Fruit fly (Drosophila melanogaster) whole organism, wandering third instar larva: ENCODE results near the gene Pop5.

ENCODE experiments used
- Abd-B ChIP-seq: fragments of >200 bp; optimal IDR thresholded peaks from 2 replicates; lab custom pipeline; 2017; ENCODE audit warnings: missing biosample characterization, missing genetic modification characterization
- CG32264 ChIP-seq: fragments of 200-800 bp; sonication (Bioruptor generic); optimal IDR thresholded peaks from 2 replicates; lab custom pipeline; 2016; ENCODE audit warnings: missing biosample characterization, missing genetic modification characterization
- CG9705 ChIP-seq: fragments of 200-800 bp; sonication (Bioruptor generic); optimal IDR thresholded peaks from 2 replicates; lab custom pipeline; 2018; ENCODE audit warnings: missing biosample characterization, mild to moderate bottlenecking, missing genetic modification characterization
- CrebA ChIP-seq: fragments of 200-800 bp; sonication (Bioruptor generic); optimal IDR thresholded peaks from 2 replicates; lab custom pipeline; 2016; ENCODE audit warnings: missing biosample characterization, mild to moderate bottlenecking, missing genetic modification characterization, borderline replicate concordance
- Dfd ChIP-seq: fragments of >200 bp; optimal IDR thresholded peaks from 2 replicates; lab custom pipeline; 2017; ENCODE audit warnings: missing biosample characterization, missing genetic modification characterization
- Dif ChIP-seq: fragments of 200-275, 200-300 bp; sonication (Bioruptor generic); optimal IDR thresholded peaks from 2 replicates; lab custom pipeline; 2018; ENCODE audit warnings: missing biosample characterization, missing genetic modification characterization; ENCODE audit not compliant: partially characterized antibody
- GATAd ChIP-seq: sonication (Bioruptor generic); optimal IDR thresholded peaks from 2 replicates; lab custom pipeline; 2016; ENCODE audit warnings: missing biosample characterization, missing genetic modification characterization
- HLH106 ChIP-seq: fragments of 200-800 bp; optimal IDR thresholded peaks from 3 replicates; lab custom pipeline; 2019; ENCODE audit warnings: missing biosample characterization, mild to moderate bottlenecking, missing genetic modification characterization, moderate library complexity
- Hnf4 ChIP-seq: fragments of 200-800 bp; sonication (Bioruptor generic); optimal IDR thresholded peaks from 2 replicates; lab custom pipeline; 2016; ENCODE audit warnings: missing biosample characterization, mild to moderate bottlenecking, missing genetic modification characterization
- Myc ChIP-seq: fragments of >200 bp; optimal IDR thresholded peaks from 2 replicates; lab custom pipeline; 2017
- N ChIP-seq: fragments of >200 bp; optimal IDR thresholded peaks from 2 replicates; lab custom pipeline; 2018; ENCODE audit warnings: missing biosample characterization, missing external identifiers, missing genetic modification characterization
- Sp1 ChIP-seq: fragments of 200-800 bp; sonication (Bioruptor generic); optimal IDR thresholded peaks from 3 replicates; lab custom pipeline; 2019; ENCODE audit warnings: missing biosample characterization, mild to moderate bottlenecking, missing genetic modification characterization, moderate library complexity
- Vsx2 ChIP-seq: fragments of 200-300, 225-300 bp; sonication (Bioruptor generic); optimal IDR thresholded peaks from 2 replicates; lab custom pipeline; 2018; ENCODE audit warnings: missing biosample characterization, missing genetic modification characterization; ENCODE audit not compliant: partially characterized antibody
- br ChIP-seq: fragments of 200-800 bp; sonication (Bioruptor generic); optimal IDR thresholded peaks from 2 replicates; lab custom pipeline; 2016; ENCODE audit warnings: missing biosample characterization, missing genetic modification characterization
- brk ChIP-seq: fragments of 200-800 bp; sonication (Bioruptor generic); optimal IDR thresholded peaks from 2 replicates; lab custom pipeline; 2016; ENCODE audit warnings: missing biosample characterization, mild to moderate bottlenecking, missing genetic modification characterization
- dl ChIP-seq, 2 experiments: fragments of 175-275, 200-275 bp in 1 of 2; fragments of 200-275 bp in 1 of 2; sonication (Bioruptor generic); optimal IDR thresholded peaks; lab custom pipeline; 2018; ENCODE audit warnings: mild to moderate bottlenecking in 2 of 2, missing biosample characterization in 2 of 2, missing genetic modification characterization in 2 of 2, moderate library complexity in 2 of 2; ENCODE audit not compliant: partially characterized antibody in 2 of 2, insufficient read depth in 1 of 2
- dmrt93B ChIP-seq: fragments of 200-800 bp; sonication (Bioruptor generic); optimal IDR thresholded peaks from 2 replicates; lab custom pipeline; 2018; ENCODE audit warnings: missing biosample characterization, mild to moderate bottlenecking, missing genetic modification characterization
- dsf ChIP-seq: sonication (Bioruptor generic); optimal IDR thresholded peaks from 2 replicates; lab custom pipeline; 2016; ENCODE audit warnings: missing biosample characterization, missing genetic modification characterization, borderline replicate concordance
- ey ChIP-seq: fragments of 200-800 bp; sonication (Bioruptor generic); optimal IDR thresholded peaks from 2 replicates; lab custom pipeline; 2016; ENCODE audit warnings: missing biosample characterization, missing genetic modification characterization
- foxo ChIP-seq, 2 experiments: fragments of 200-800 bp; sonication (Bioruptor generic); optimal IDR thresholded peaks; 2 replicates in 1 of 2; 3 replicates in 1 of 2; lab custom pipeline; 2016 to 2017; ENCODE audit warnings: missing biosample characterization in 2 of 2, missing genetic modification characterization in 2 of 2
- fru ChIP-seq: fragments of 200-800 bp; sonication (Bioruptor generic); optimal IDR thresholded peaks from 3 replicates; lab custom pipeline; 2016; ENCODE audit warnings: missing biosample characterization, mild to moderate bottlenecking, missing genetic modification characterization
- h ChIP-seq: fragments of 200-800 bp; sonication (Bioruptor generic); optimal IDR thresholded peaks from 3 replicates; lab custom pipeline; 2016; ENCODE audit warnings: missing biosample characterization, mild to moderate bottlenecking, missing genetic modification characterization
- lola ChIP-seq: fragments of >200 bp; optimal IDR thresholded peaks from 2 replicates; lab custom pipeline; 2017; ENCODE audit warnings: missing biosample characterization, missing genetic modification characterization
- pan ChIP-seq: fragments of >200 bp; optimal IDR thresholded peaks from 2 replicates; lab custom pipeline; 2017
- rgr ChIP-seq: fragments of 200-800 bp; sonication (Bioruptor generic); optimal IDR thresholded peaks from 3 replicates; lab custom pipeline; 2016; ENCODE audit warnings: missing biosample characterization, mild to moderate bottlenecking, missing genetic modification characterization
- sage ChIP-seq: fragments of 200-800 bp; sonication (Bioruptor generic); optimal IDR thresholded peaks from 2 replicates; lab custom pipeline; 2016; ENCODE audit warnings: missing biosample characterization, mild to moderate bottlenecking, missing genetic modification characterization
- sv ChIP-seq: fragments of 200-800 bp; sonication (Bioruptor generic); optimal IDR thresholded peaks from 3 replicates; lab custom pipeline; 2016; ENCODE audit warnings: missing biosample characterization, missing genetic modification characterization
- tai ChIP-seq: sonication (Bioruptor generic); optimal IDR thresholded peaks from 2 replicates; lab custom pipeline; 2016; ENCODE audit warnings: missing biosample characterization, missing genetic modification characterization
- usp ChIP-seq: fragments of >200 bp; optimal IDR thresholded peaks from 2 replicates; lab custom pipeline; 2017; ENCODE audit warnings: missing biosample characterization, missing genetic modification characterization
- woc ChIP-seq: sonication (Bioruptor generic); optimal IDR thresholded peaks from 2 replicates; lab custom pipeline; 2016; ENCODE audit warnings: missing biosample characterization, mild to moderate bottlenecking, missing genetic modification characterization

Pop5 gene

DNA sequence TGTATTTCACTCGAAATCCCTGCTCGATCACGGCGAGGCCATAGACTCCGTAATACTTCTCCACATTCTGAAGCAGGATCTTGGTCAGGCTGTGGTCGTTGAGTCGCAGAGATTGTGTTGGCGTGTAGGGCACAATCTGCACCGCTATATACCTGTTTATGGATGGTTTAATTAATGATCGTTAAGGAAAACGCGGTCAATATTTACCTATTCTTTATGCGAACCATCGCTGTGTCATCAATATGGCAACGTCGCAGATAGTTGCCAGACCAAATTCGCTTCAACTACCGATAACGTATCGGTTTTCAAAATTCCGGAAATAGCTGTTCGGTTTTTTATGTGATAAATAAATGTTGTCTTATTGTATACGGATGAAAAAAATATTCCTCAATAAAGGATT lies at the start of gene Pop5:
Gene Pop5 (minus strand): TSS at position 240 of the 400 bp plus-strand sequence.
- peak; percentile 36 for TF ChIP-seq CG9705 (GFP tag; lab: Kevin White, UChicago)
- peak; percentile 24 for TF ChIP-seq HLH106 (tag; lab: Kevin White, UChicago)
- no peak for TF ChIP-seq woc

DNA sequence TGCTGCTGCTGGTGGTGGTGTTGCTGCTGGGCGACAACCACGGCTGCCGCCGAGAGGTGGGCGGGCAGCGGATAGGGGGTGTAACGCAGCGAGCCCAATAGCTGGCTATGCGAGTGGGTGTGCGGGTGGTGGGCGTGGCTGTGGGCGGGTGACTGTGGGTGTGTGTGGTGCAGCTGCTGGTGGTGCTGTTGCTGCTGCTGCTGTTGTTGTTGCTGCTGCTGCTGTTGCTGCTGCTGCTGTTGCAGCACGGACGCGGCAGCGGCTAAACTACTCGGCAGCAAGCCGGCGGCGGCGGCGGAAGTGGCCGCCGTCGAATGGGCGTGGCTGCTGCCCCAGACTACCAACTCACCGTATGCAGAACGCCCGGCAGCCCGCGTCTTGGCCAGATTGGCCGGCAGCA lies 32.4 kb upstream of the Pop5 start:
- TF ChIP-seq woc (no peak), Dfd (peak; percentile 95)

DNA sequence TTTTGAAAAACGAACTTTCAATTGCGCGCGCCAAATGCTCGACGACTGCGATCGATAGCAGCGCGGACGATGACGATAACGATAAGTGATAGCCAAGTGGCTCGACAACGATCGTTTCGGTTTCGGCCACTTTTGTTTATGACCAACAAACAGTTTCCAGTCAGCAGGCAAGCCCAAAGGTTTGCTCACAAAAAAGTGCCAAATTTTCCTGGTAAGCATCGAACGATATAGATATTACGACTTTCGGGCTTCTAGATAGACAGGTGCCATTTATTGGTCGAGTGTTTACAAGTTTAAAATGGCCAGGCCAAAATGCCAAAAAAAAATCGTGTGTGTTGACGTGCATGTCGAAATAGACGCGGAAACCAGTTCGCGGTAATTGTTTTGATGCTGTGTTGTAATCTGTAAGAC lies 10.6 kb upstream of the Pop5 start, which contains the start of gene CG7724:
Gene CG7724 (plus strand): TSS at position 147 of the 411 bp plus-strand sequence.
- TF ChIP-seq Dif, result no peak
- no peak for TF ChIP-seq h (GFP tag; lab: Kevin White, UChicago)

DNA sequence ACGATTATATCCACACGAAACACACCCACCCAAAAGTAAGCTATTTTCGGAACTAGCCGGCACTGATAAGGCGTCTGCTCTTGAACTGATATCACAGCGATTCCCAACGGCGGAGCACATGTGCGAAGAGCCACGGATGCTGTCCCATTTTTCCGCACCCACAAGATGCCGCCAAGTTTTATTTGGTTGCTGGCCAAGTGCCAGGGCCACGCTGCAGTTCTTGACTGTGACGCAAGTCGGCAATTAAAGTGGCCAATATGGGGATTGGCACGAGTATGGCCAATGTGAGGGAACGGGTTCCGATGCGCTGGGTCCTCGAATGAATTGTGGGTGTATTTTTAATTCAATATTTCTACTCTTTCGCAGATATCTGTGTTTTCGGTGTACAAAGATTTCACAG lies 9.1 kb upstream of the Pop5 start:
- TF ChIP-seq Sp1 (no peak), N (GFP tag; lab: Kevin White, UChicago) (no peak), Hnf4 (GFP tag; lab: Kevin White, UChicago) (no peak), lola (GFP tag; lab: Kevin White, UChicago) (no peak), CrebA (GFP tag; lab: Kevin White, UChicago) (no peak), sv (GFP tag; lab: Kevin White, UChicago) (no peak), Dif (no peak), brk (GFP tag; lab: Kevin White, UChicago) (no peak), dl (GFP tag; optimal IDR thresholded peaks at IDR 0.05; lab: Kevin White, UChicago; ENCODE audit: insufficient read depth in 1 of 2, partially characterized antibody in 2 of 2) (no peak), usp (no peak), pan (no peak), dsf (GFP tag; lab: Kevin White, UChicago) (no peak), Myc (lab: Kevin White, UChicago) (no peak), CG32264 (GFP tag; lab: Kevin White, UChicago) (no peak)

DNA sequence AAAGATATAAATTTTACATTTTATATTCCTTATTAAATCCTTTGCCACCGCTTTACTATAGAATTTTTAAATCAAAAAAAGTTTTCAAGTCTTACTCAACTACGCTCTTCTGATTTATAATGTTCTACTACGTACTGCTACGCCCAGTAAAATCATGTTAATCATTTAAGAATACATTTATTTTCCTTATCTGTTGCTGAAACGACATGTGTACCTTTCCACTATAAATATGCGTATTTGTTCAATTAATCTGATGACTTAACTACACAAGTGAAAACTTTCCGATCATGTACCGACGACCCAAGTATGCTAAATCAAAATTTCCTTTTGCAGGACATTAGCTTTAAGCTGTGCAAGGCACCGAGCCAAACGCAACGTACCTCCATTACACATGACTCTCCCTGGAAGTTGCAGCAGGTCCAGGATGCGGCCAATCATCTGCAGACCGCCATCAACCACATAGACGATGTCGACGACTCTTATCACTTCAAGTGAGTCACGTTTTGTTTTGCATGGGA lies 7.6 kb upstream of the Pop5 start:
- TF ChIP-seq HLH106 (tag; lab: Kevin White, UChicago) (no peak), br (GFP tag; lab: Kevin White, UChicago) (no peak), usp (no peak), Vsx2 (GFP tag; lab: Kevin White, UChicago) (no peak), Abd-B (GFP tag; lab: Kevin White, UChicago) (no peak), sv (GFP tag; lab: Kevin White, UChicago) (no peak), CG9705 (GFP tag; lab: Kevin White, UChicago) (no peak), Hnf4 (GFP tag; lab: Kevin White, UChicago) (no peak), foxo (GFP tag; optimal IDR thresholded peaks at IDR 0.05; lab: Kevin White, UChicago) (no peak), Sp1 (no peak), ey (GFP tag; lab: Kevin White, UChicago) (no peak), sage (GFP tag; lab: Kevin White, UChicago) (no peak), N (GFP tag; lab: Kevin White, UChicago) (no peak)

DNA sequence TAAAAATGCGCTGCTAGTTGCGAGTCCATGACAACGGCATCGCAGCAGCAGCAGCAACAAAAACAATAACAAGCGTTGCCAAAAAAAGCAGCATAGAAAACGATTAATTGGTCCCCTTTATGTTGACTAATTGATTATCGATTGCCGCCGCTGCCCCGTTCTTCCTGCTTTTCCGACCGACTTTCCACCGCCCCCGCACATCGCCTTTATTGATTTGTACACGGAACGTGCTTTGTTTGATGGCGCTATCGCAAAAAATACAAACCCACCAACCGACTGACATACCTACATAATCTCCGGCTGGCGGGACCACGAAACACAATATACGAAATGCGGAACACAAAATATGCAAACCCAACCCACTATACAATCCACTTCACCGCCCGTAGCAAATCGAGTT lies 6.6 kb upstream of the Pop5 start:
- TF ChIP-seq dsf (GFP tag; lab: Kevin White, UChicago), result no peak
- TF ChIP-seq woc, result no peak

DNA sequence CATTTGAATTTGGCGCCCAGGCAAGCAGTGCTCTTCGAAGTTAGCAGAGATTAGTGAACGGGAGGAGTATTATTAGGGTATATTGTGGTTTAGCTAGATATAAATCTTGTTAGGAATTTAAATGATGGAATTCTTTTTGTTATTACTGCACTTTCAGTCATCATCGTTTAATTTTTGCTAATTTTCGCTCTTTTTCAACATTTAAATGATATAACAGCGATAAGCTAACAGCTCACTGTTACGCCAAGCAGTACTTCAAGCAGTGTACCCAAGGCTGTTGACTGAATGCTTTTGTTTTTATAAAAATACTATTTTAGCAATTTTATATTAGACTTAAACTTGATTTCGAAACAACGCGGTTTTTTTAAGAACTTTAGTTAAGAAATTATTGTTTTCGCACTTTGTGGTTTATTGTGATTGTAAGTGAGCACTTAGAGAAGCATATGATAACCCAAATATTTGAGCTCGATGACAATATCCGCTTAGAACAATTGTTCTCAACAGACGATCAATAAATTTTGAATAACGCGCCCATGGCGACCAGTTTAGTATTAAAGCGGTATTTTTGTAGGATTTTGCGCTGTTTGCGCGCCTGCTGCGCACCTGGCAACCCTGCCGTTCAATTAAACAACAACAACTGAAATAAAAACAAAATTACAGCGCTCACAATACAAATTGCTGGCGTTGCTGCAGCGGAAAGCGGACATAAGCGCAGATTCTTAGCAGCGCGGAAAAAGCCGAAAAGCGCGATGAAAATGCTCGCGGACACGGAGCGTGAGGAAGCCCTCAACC lies 6.0 kb upstream of the Pop5 start:
- peak; percentile 11 for TF ChIP-seq rgr
- TF ChIP-seq GATAd (GFP tag; lab: Kevin White, UChicago), result no peak
- no peak for TF ChIP-seq fru (GFP tag; lab: Kevin White, UChicago)
- TF ChIP-seq Myc (lab: Kevin White, UChicago), result peak; percentile 7
- peak; percentile 1 for TF ChIP-seq Hnf4 (GFP tag; lab: Kevin White, UChicago)
- TF ChIP-seq tai (GFP tag; lab: Kevin White, UChicago), result peak; percentile 52
- no peak for TF ChIP-seq Dfd
- no peak for TF ChIP-seq dmrt93B (GFP tag; lab: Kevin White, UChicago)
- TF ChIP-seq, all 38 proteins: peak for 4
